Worm (Caenorhabditis elegans) whole organism, L4 larva: Measurements from ENCODE around the gene wbp-2.

Source experiments
- F10B5.3 ChIP-seq: sonication (generic microtip); optimal IDR thresholded peaks from 2 replicates; lab custom pipeline; 2016; ENCODE audit warnings: mild to moderate bottlenecking, missing genetic modification characterization, missing compliant biosample characterization
- F49E8.2 ChIP-seq: sonication (generic microtip); optimal IDR thresholded peaks from 2 replicates; lab custom pipeline; 2016; ENCODE audit warnings: missing compliant biosample characterization, mild to moderate bottlenecking, missing genetic modification characterization, borderline replicate concordance
- ZK337.2 ChIP-seq: fragments of 200-800 bp; sonication (Bioruptor generic); IDR thresholded peaks from 2 replicates; pipeline ENCODE4 v1.3.6; 2022; ENCODE audit warnings: missing genetic modification reagents, missing genetic modification characterization, missing compliant biosample characterization
- aly-2 ChIP-seq: sonication (generic microtip); optimal IDR thresholded peaks from 2 replicates; lab custom pipeline; 2018; ENCODE audit warnings: missing biosample characterization, missing genetic modification characterization
- attf-4 ChIP-seq: sonication (generic microtip); optimal IDR thresholded peaks from 3 replicates; lab custom pipeline; 2017; ENCODE audit warnings: missing biosample characterization, missing genetic modification characterization
- ceh-62 ChIP-seq: sonication (generic microtip); optimal IDR thresholded peaks from 2 replicates; lab custom pipeline; 2017; ENCODE audit warnings: missing biosample characterization, missing genetic modification characterization
- ceh-82 ChIP-seq: sonication (generic microtip); optimal IDR thresholded peaks from 2 replicates; lab custom pipeline; 2017; ENCODE audit warnings: missing biosample characterization, missing genetic modification characterization
- daf-12 ChIP-seq: fragments of 150-350 bp; optimal IDR thresholded peaks from 2 replicates; lab custom pipeline; 2014; ENCODE audit warnings: missing biosample characterization, missing genetic modification reagents, missing genetic modification characterization
- daf-16 ChIP-seq, 3 experiments: sonication (generic microtip); optimal IDR thresholded peaks; 2 replicates each; lab custom pipeline; 2016 to 2017; ENCODE audit warnings: missing genetic modification characterization in 3 of 3, missing genetic modification reagents in 3 of 3, mild to moderate bottlenecking in 2 of 3, missing compliant biosample characterization in 2 of 3, missing biosample characterization in 1 of 3, moderate library complexity in 1 of 3
- dmd-6 ChIP-seq: fragments of 200-800 bp; sonication (Bioruptor generic); IDR thresholded peaks from 2 replicates; pipeline ENCODE4 v1.3.6; 2022; ENCODE audit warnings: missing genetic modification reagents, missing genetic modification characterization, missing compliant biosample characterization
- dmd-8 ChIP-seq: fragments of 200-800 bp; sonication (Bioruptor generic); IDR thresholded peaks from 2 replicates; pipeline ENCODE4 v1.3.6; 2022; ENCODE audit warnings: missing genetic modification characterization, missing compliant biosample characterization
- dmd-9 ChIP-seq: fragments of 200-800 bp; sonication (Bioruptor generic); IDR thresholded peaks from 2 replicates; pipeline ENCODE4 v1.3.6; 2022; ENCODE audit warnings: missing genetic modification reagents, missing genetic modification characterization, missing compliant biosample characterization
- dpl-1 ChIP-seq: fragments of 150-350 bp; optimal IDR thresholded peaks from 2 replicates; lab custom pipeline; 2014; ENCODE audit warnings: missing biosample characterization, missing genetic modification reagents, missing genetic modification characterization
- dve-1 ChIP-seq: sonication (generic microtip); optimal IDR thresholded peaks from 2 replicates; lab custom pipeline; 2017; ENCODE audit warnings: antibody characterized with exemption, mild to moderate bottlenecking, missing genetic modification characterization, missing compliant biosample characterization; ENCODE audit not compliant: insufficient read depth
- fkh-10 ChIP-seq: fragments of 150-350 bp; optimal IDR thresholded peaks from 2 replicates; lab custom pipeline; 2014; ENCODE audit warnings: missing biosample characterization, missing genetic modification reagents, missing genetic modification characterization
- gei-8 ChIP-seq: fragments of 200-800 bp; sonication (Bioruptor generic); optimal IDR thresholded peaks from 2 replicates; lab custom pipeline; 2018; ENCODE audit warnings: mild to moderate bottlenecking, missing genetic modification characterization, missing compliant biosample characterization
- hlh-11 ChIP-seq: fragments of 200-800 bp; sonication (Bioruptor generic); optimal IDR thresholded peaks from 2 replicates; lab custom pipeline; 2018; ENCODE audit warnings: mild to moderate bottlenecking, missing genetic modification characterization, missing compliant biosample characterization
- hmg-1.1 ChIP-seq: fragments of 200-800 bp; sonication (Bioruptor generic); IDR thresholded peaks from 2 replicates; pipeline ENCODE4 v1.3.6; 2022; ENCODE audit warnings: missing genetic modification reagents, missing genetic modification characterization, missing compliant biosample characterization
- jun-1 ChIP-seq: fragments of 150-350 bp; optimal IDR thresholded peaks from 2 replicates; lab custom pipeline; 2014; ENCODE audit warnings: missing biosample characterization, missing genetic modification reagents, missing genetic modification characterization
- lin-1 ChIP-seq: fragments of 200-800 bp; sonication (Bioruptor generic); IDR thresholded peaks from 2 replicates; pipeline ENCODE4 v1.3.6; 2022; ENCODE audit warnings: missing genetic modification reagents, missing genetic modification characterization, missing compliant biosample characterization
- lin-39 ChIP-seq: fragments of 150-350 bp; optimal IDR thresholded peaks from 2 replicates; lab custom pipeline; 2014; ENCODE audit warnings: missing biosample characterization, missing genetic modification reagents, missing genetic modification characterization
- madf-5 ChIP-seq, 2 experiments: fragments of 200-800 bp; sonication (Bioruptor generic); IDR thresholded peaks; 2 replicates each; pipeline ENCODE4 v1.3.6; 2022; ENCODE audit warnings: missing compliant biosample characterization in 2 of 2, missing genetic modification characterization in 2 of 2
- mdl-1 ChIP-seq, 2 experiments: fragments of 150-350 bp in 1 of 2; sonication (generic microtip) in 1 of 2; optimal IDR thresholded peaks; 2 replicates each; lab custom pipeline; 2014 to 2017; ENCODE audit warnings: missing biosample characterization in 2 of 2, missing genetic modification characterization in 2 of 2
- mxl-2 ChIP-seq: fragments of 200-800 bp; sonication (Bioruptor generic); conservative IDR thresholded peaks from 2 replicates; pipeline ENCODE4 v1.3.6; 2022; ENCODE audit warnings: missing genetic modification reagents, missing genetic modification characterization, missing compliant biosample characterization
- nhr-10 ChIP-seq: fragments of 150-350 bp; optimal IDR thresholded peaks from 2 replicates; lab custom pipeline; 2014; ENCODE audit warnings: missing biosample characterization, missing genetic modification characterization
- nhr-25 ChIP-seq: sonication (generic microtip); optimal IDR thresholded peaks from 2 replicates; lab custom pipeline; 2017; ENCODE audit warnings: missing genetic modification characterization, mild to moderate bottlenecking, missing compliant biosample characterization, antibody characterized with exemption, moderate library complexity, borderline replicate concordance; ENCODE audit not compliant: insufficient read depth
- nhr-28 ChIP-seq: fragments of 150-350 bp; optimal IDR thresholded peaks from 2 replicates; lab custom pipeline; 2014; ENCODE audit warnings: missing biosample characterization, missing genetic modification characterization
- nhr-41 ChIP-seq: fragments of 200-800 bp; sonication (Bioruptor generic); IDR thresholded peaks from 2 replicates; pipeline ENCODE4 v1.3.6; 2022; ENCODE audit warnings: missing genetic modification reagents, missing genetic modification characterization, missing compliant biosample characterization
- nhr-6 ChIP-seq: fragments of 150-350 bp; optimal IDR thresholded peaks from 2 replicates; lab custom pipeline; 2014; ENCODE audit warnings: missing biosample characterization, missing genetic modification characterization
- nhr-76 ChIP-seq: fragments of 150-350 bp; optimal IDR thresholded peaks from 2 replicates; lab custom pipeline; 2014; ENCODE audit warnings: missing biosample characterization, missing genetic modification characterization
- php-3 ChIP-seq: fragments of 200-800 bp; sonication (Bioruptor generic); IDR thresholded peaks from 2 replicates; pipeline ENCODE4 v1.3.6; 2022; ENCODE audit warnings: missing genetic modification reagents, missing genetic modification characterization, missing compliant biosample characterization
- pqm-1 ChIP-seq: sonication (generic microtip); optimal IDR thresholded peaks from 2 replicates; lab custom pipeline; 2017; ENCODE audit warnings: missing biosample characterization, missing genetic modification characterization
- rbr-2 ChIP-seq: sonication (generic microtip); optimal IDR thresholded peaks from 2 replicates; lab custom pipeline; 2016; ENCODE audit warnings: missing genotype, missing genetic modification characterization, missing compliant biosample characterization
- saeg-2 ChIP-seq: fragments of 200-800 bp; sonication (Bioruptor generic); IDR thresholded peaks from 2 replicates; pipeline ENCODE4 v1.3.6; 2022; ENCODE audit warnings: missing genetic modification reagents, missing genetic modification characterization, missing compliant biosample characterization
- set-16 ChIP-seq: fragments of 200-800 bp; sonication (Bioruptor generic); IDR thresholded peaks from 2 replicates; pipeline ENCODE4 v1.3.6; 2022; ENCODE audit warnings: missing genetic modification reagents, missing genetic modification characterization, missing compliant biosample characterization
- spr-3 ChIP-seq: fragments of 200-800 bp; sonication (Bioruptor generic); optimal IDR thresholded peaks from 2 replicates; lab custom pipeline; 2018; ENCODE audit warnings: mild to moderate bottlenecking, missing genetic modification characterization, missing compliant biosample characterization
- tag-97 ChIP-seq: fragments of 200-800 bp; sonication (Bioruptor generic); IDR thresholded peaks from 2 replicates; pipeline ENCODE4 v1.3.6; 2022; ENCODE audit warnings: missing genetic modification characterization, missing compliant biosample characterization
- unc-39 ChIP-seq: sonication (generic microtip); optimal IDR thresholded peaks from 2 replicates; lab custom pipeline; 2017; ENCODE audit warnings: missing biosample characterization, missing genetic modification characterization
- vab-7 ChIP-seq: fragments of 200-800 bp; sonication (Bioruptor generic); IDR thresholded peaks from 2 replicates; pipeline ENCODE4 v1.3.6; 2022; ENCODE audit warnings: missing genetic modification reagents, missing genetic modification characterization, missing compliant biosample characterization
- zag-1 ChIP-seq: fragments of 150-350 bp; optimal IDR thresholded peaks from 2 replicates; lab custom pipeline; 2014; ENCODE audit warnings: missing biosample characterization, missing genetic modification characterization
- zfp-2 ChIP-seq: sonication (generic microtip); optimal IDR thresholded peaks from 2 replicates; lab custom pipeline; 2016; ENCODE audit warnings: mild to moderate bottlenecking, missing genetic modification characterization, missing compliant biosample characterization
- zfp-3 ChIP-seq: fragments of 200-800 bp; sonication (Bioruptor generic); conservative IDR thresholded peaks from 2 replicates; pipeline ENCODE4 v1.3.6; 2022; ENCODE audit warnings: missing genetic modification reagents, missing genetic modification characterization, missing compliant biosample characterization

wbp-2 gene

DNA sequence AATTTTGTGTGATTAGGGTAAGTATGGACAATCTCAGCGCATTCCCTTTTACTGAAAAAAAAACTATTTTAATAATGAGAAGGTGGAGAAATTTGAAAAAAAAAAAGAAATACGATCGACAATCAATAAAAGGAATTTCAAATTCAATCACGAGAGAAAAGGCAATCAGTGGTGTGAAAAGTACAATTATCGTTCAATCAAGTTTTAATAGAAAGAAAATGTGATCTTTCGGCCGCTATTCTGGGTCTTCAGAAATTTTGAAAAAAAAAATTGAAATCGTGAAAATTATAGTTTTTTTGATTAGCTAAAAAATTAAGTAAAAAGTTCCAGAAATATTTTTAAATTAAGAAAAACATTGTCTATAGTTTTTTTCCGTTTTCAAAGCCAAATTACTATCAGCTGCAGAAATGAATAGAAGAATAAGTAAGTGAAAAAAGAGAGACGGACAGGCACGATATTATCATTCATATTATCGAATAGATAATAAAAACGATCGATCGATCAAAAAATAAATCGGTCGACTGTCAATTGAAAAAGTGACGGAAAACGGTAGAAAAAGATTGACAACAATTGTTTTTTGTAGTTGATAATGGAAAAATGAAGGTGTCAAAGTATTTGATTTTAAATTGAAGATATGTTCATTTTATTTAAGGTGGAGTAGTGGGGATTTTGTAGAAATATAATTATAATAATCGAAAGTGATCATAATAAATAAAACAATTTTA, 49.4 kb upstream of the wbp-2 start, which contains the start of gene gldi-3 (continued):
- TF ChIP-seq set-16 (GFP tag; lab: Robert Waterston, UW) (no peak), nhr-28 (tag; lab: Kevin White, UChicago) (peak; percentile 87), pqm-1 (tag; lab: Kevin White, UChicago) (peak; percentile 45), lin-1 (GFP tag; lab: Robert Waterston, UW) (no peak), daf-12 (tag; lab: Kevin White, UChicago) (no peak), mxl-2 (no peak), vab-7 (GFP tag; lab: Robert Waterston, UW) (no peak), nhr-41 (no peak), saeg-2 (GFP tag; lab: Robert Waterston, UW) (no peak), ZK337.2 (GFP tag; lab: Robert Waterston, UW) (no peak), daf-16 (GFP tag; optimal IDR thresholded peaks at IDR 0.05; lab: Kevin White, UChicago) (no peak), daf-16 (tag; optimal IDR thresholded peaks at IDR 0.05; lab: Kevin White, UChicago) (peak; percentile 71), gei-8 (GFP tag; lab: Kevin White, UChicago) (no peak), nhr-76 (tag; lab: Kevin White, UChicago) (no peak), nhr-25 (no peak), zfp-2 (no peak), php-3 (no peak; the same call in 1 of the 2 replicates), dve-1 (tag; lab: Kevin White, UChicago) (peak; percentile 72), spr-3 (GFP tag; lab: Kevin White, UChicago) (no peak), nhr-6 (tag; lab: Kevin White, UChicago) (no peak), madf-5 (GFP tag; IDR thresholded peaks at IDR 0.05; lab: Robert Waterston, UW) (no peak), dpl-1 (no peak), hlh-11 (tag; lab: Kevin White, UChicago) (peak; percentile 60), zfp-3 (GFP tag; lab: Robert Waterston, UW) (no peak), aly-2 (tag; lab: Kevin White, UChicago) (no peak), F49E8.2 (tag; lab: Kevin White, UChicago) (no peak), attf-4 (tag; lab: Kevin White, UChicago) (no peak), ceh-82 (no peak), tag-97 (GFP tag; lab: Robert Waterston, UW) (no peak), unc-39 (tag; lab: Kevin White, UChicago) (no peak), jun-1 (no peak), rbr-2 (tag; lab: Kevin White, UChicago) (no peak), F10B5.3 (no peak), ceh-62 (tag; lab: Kevin White, UChicago) (no peak), hmg-1.1 (GFP tag; lab: Robert Waterston, UW) (0 out of 2 replicates have a peak, but pooled peaks have one; percentile 16), mdl-1 (tag; optimal IDR thresholded peaks at IDR 0.05; lab: Kevin White, UChicago) (no peak)
- TF ChIP-seq, all 104 proteins: peak for 12

ce11 chrII:9280846-9281245, 48.7 kb upstream of the wbp-2 start:
- TF ChIP-seq dmd-8 (GFP tag; lab: Robert Waterston, UW), result no peak
- no peak for TF ChIP-seq hlh-11 (tag; lab: Kevin White, UChicago)
- no peak for TF ChIP-seq zag-1 (tag; lab: Kevin White, UChicago)
- no peak for TF ChIP-seq nhr-25
- no peak for TF ChIP-seq dmd-9 (GFP tag; lab: Robert Waterston, UW)
- TF ChIP-seq lin-39 (tag; lab: Kevin White, UChicago), result no peak
- no peak for TF ChIP-seq nhr-10 (tag; lab: Kevin White, UChicago)
- TF ChIP-seq fkh-10, result no peak
- TF ChIP-seq dmd-6 (GFP tag; lab: Robert Waterston, UW), result no peak
